Fruit fly (Drosophila melanogaster): ENCODE measurements around the gene CG42233.

CG42233 gene

dm6 chr3R:31794457-31794856, 10.6 kb downstream of the CG42233 start (continued):
- no peak for TF ChIP-seq B-H1 (GFP tag; IDR thresholded peaks at IDR 0.05)
- TF ChIP-seq Hr51 (GFP tag; optimal IDR thresholded peaks at IDR 0.05), result no peak
- TF ChIP-seq her (GFP tag; optimal IDR thresholded peaks at IDR 0.05), result peak; percentile 7
- TF ChIP-seq CG15514 (GFP tag; optimal IDR thresholded peaks at IDR 0.05), result peak; percentile 81
- TF ChIP-seq sug (tag; optimal IDR thresholded peaks at IDR 0.05), result peak; percentile 96
- TF ChIP-seq trem (tag; optimal IDR thresholded peaks at IDR 0.05), result peak; percentile 51
- no peak for TF ChIP-seq CG7556 (GFP tag; optimal IDR thresholded peaks at IDR 0.05)
- TF ChIP-seq CG9797 (GFP tag; optimal IDR thresholded peaks at IDR 0.05), result peak; percentile 28
- TF ChIP-seq CrebB (tag; optimal IDR thresholded peaks at IDR 0.05), result no peak
- TF ChIP-seq phol (tag; optimal IDR thresholded peaks at IDR 0.05), result peak; percentile 9
- TF ChIP-seq HLH3B (GFP tag; IDR thresholded peaks at IDR 0.05), result no peak
- no peak for TF ChIP-seq Fer1 (GFP tag; optimal IDR thresholded peaks at IDR 0.05)
- no peak for TF ChIP-seq CHES-1-like (GFP tag; optimal IDR thresholded peaks at IDR 0.05)
- TF ChIP-seq hbn (GFP tag; IDR thresholded peaks at IDR 0.05; ENCODE audit: partially characterized antibody), result peak; percentile 24; the same call in 1 of the 2 replicates
- TF ChIP-seq mld (GFP tag; IDR thresholded peaks at IDR 0.05; ENCODE audit: partially characterized antibody), result peak; percentile 48; the same call in 1 of the 3 replicates
- no peak for TF ChIP-seq cato (GFP tag; optimal IDR thresholded peaks at IDR 0.05; ENCODE audit: borderline replicate concordance)
- 0 out of 3 replicates have a peak, but pooled peaks have one; percentile 13 for TF ChIP-seq Opbp (GFP tag; IDR thresholded peaks at IDR 0.05; ENCODE audit: partially characterized antibody)
- TF ChIP-seq odd (GFP tag; optimal IDR thresholded peaks at IDR 0.05), result no peak
- no peak for TF ChIP-seq CG2199 (GFP tag; IDR thresholded peaks at IDR 0.05)
- no peak for TF ChIP-seq CG2129 (GFP tag; IDR thresholded peaks at IDR 0.05; ENCODE audit: partially characterized antibody)
- no peak for TF ChIP-seq CG11398 (GFP tag; optimal IDR thresholded peaks at IDR 0.05)
- TF ChIP-seq Dip3 (GFP tag; optimal IDR thresholded peaks at IDR 0.05), result no peak
- no peak for TF ChIP-seq gsb-n (tag; optimal IDR thresholded peaks at IDR 0.05)
- no peak for TF ChIP-seq CG4424 (GFP tag; optimal IDR thresholded peaks at IDR 0.05)
- no peak for TF ChIP-seq z (GFP tag; IDR thresholded peaks at IDR 0.05)
- no peak for TF ChIP-seq CG16815 (GFP tag; optimal IDR thresholded peaks at IDR 0.05)
- TF ChIP-seq Six4 (GFP tag; optimal IDR thresholded peaks at IDR 0.05), result no peak
- TF ChIP-seq bigmax (GFP tag; optimal IDR thresholded peaks at IDR 0.05), result no peak
- TF ChIP-seq CG7271 (tag; optimal IDR thresholded peaks at IDR 0.05), result no peak
- peak; percentile 37 for TF ChIP-seq bbx (GFP tag; IDR thresholded peaks at IDR 0.05; ENCODE audit: partially characterized antibody)
- TF ChIP-seq CG8359 (GFP tag; optimal IDR thresholded peaks at IDR 0.05; ENCODE audit: borderline replicate concordance), result no peak
- TF ChIP-seq ara (GFP tag; IDR thresholded peaks at IDR 0.05), result peak; percentile 16; the same call in 1 of the 2 replicates
- no peak for TF ChIP-seq CG16779 (GFP tag; IDR thresholded peaks at IDR 0.05)
- TF ChIP-seq zen2 (GFP tag; IDR thresholded peaks at IDR 0.05; ENCODE audit: partially characterized antibody), result 0 out of 3 replicates have a peak, but pooled peaks have one; percentile 62
- no peak for TF ChIP-seq CG9932 (GFP tag; IDR thresholded peaks at IDR 0.05)
- no peak for TF ChIP-seq CG31388 (GFP tag; optimal IDR thresholded peaks at IDR 0.05)
- peak; percentile 14 for TF ChIP-seq Lhr (GFP tag; optimal IDR thresholded peaks at IDR 0.05)
- 0 out of 2 replicates have a peak, but pooled peaks have one; percentile 15 for TF ChIP-seq CG32532 (GFP tag; IDR thresholded peaks at IDR 0.05)
- peak; percentile 45 for TF ChIP-seq Adf1 (GFP tag; IDR thresholded peaks at IDR 0.05)
- TF ChIP-seq lov (optimal IDR thresholded peaks at IDR 0.05), result no peak
- 0 out of 3 replicates have a peak, but pooled peaks have one; percentile 13 for TF ChIP-seq lov (GFP tag; IDR thresholded peaks at IDR 0.05)
- TF ChIP-seq vvl (GFP tag; IDR thresholded peaks at IDR 0.05), result no peak
- peak; percentile 95 for TF ChIP-seq cg (GFP tag; optimal IDR thresholded peaks at IDR 0.05)
- TF ChIP-seq CG15696 (tag; optimal IDR thresholded peaks at IDR 0.05), result no peak
- TF ChIP-seq Vsx1 (GFP tag; optimal IDR thresholded peaks at IDR 0.05), result no peak
- TF ChIP-seq CG10543 (GFP tag; optimal IDR thresholded peaks at IDR 0.05), result no peak
- peak; percentile 82 for TF ChIP-seq nerfin-1 (tag; optimal IDR thresholded peaks at IDR 0.05)
- TF ChIP-seq CG30403 (GFP tag; optimal IDR thresholded peaks at IDR 0.05), result no peak
- TF ChIP-seq Dref (GFP tag; IDR thresholded peaks at IDR 0.05), result peak; percentile 45; the same call in 1 of the 2 replicates
- no peak for TF ChIP-seq CG6689 (GFP tag; IDR thresholded peaks at IDR 0.05)

Data from whole organism, embryonic.